Worm (Caenorhabditis elegans): ENCODE measurements around the gene clec-75.

The clec-75 gene

DNA sequence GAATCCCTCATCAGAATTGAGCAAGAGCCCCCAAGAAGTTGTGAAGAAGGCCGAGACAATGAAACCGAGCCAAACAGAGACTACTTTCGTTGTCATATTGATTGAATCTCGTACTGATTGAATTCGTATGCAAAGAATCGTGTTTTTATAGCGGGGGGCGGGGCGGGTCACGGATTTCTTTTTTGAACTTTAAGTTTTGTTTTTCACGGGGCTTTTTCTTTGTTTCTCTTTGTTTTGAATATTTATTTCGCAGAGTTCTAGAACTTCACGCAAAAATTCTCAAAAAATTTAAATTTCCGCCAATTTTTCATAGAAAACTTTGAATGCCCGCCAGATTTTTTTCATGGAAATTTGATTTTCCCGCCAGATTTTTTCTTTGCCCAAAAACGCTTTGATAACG is 4.4 kb upstream of the clec-75 start, which contains the start of gene clec-73:
Gene clec-73 (minus strand): TSS at position 101 of the 400 bp plus-strand sequence.
- no peak for TF ChIP-seq ama-1 (optimal IDR thresholded peaks at IDR 0.05)
- TF ChIP-seq tra-4 (tag; optimal IDR thresholded peaks at IDR 0.05): no peak
- no peak for TF ChIP-seq F13C5.2 (tag; optimal IDR thresholded peaks at IDR 0.05)
- no peak for TF ChIP-seq sea-1 (GFP tag; conservative IDR thresholded peaks at IDR 0.05)
- TF ChIP-seq flt-1 (GFP tag; IDR thresholded peaks at IDR 0.05): no peak
- TF ChIP-seq tbx-37 (GFP tag; conservative IDR thresholded peaks at IDR 0.05): no peak
- no peak for TF ChIP-seq hmg-4 (GFP tag; optimal IDR thresholded peaks at IDR 0.05)
- TF ChIP-seq tbx-11 (GFP tag; IDR thresholded peaks at IDR 0.05): no peak
- no peak for TF ChIP-seq B0310.2 (tag; optimal IDR thresholded peaks at IDR 0.05)
- no peak for TF ChIP-seq ceh-13 (GFP tag; optimal IDR thresholded peaks at IDR 0.05)
- TF ChIP-seq hmbx-1 (tag; optimal IDR thresholded peaks at IDR 0.05): no peak
- TF ChIP-seq hnd-1 (tag; optimal IDR thresholded peaks at IDR 0.05): no peak
- no peak for TF ChIP-seq aly-1 (tag; optimal IDR thresholded peaks at IDR 0.05)
- TF ChIP-seq ets-7 (tag; optimal IDR thresholded peaks at IDR 0.05): no peak

DNA sequence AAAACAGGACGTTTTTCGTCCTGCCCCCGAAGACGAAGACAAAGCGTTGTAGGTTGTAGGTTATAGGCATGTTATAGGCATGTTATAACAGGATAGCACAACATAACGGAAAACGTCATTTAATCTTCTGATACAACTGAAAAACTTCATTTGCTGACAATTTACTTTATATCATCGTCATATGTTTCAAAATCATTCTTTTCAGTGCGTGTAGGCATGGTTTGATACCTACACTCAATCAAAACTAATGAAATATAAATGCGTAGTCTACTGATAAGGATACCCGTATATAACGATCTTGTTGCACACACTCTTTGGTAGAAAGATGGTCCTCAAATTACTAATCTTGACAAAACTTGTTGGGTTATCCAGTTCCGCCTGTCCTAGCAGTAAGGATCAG is 3.8 kb upstream of the clec-75 start, which contains the start of gene clec-74:
Gene clec-74 (plus strand): TSS at position 301 of the 400 bp plus-strand sequence.
- TF ChIP-seq F13C5.2 (tag; optimal IDR thresholded peaks at IDR 0.05) (no peak), flt-1 (GFP tag; IDR thresholded peaks at IDR 0.05) (no peak), pes-1 (GFP tag; IDR thresholded peaks at IDR 0.05) (no peak), ama-1 (optimal IDR thresholded peaks at IDR 0.05) (no peak), sea-1 (GFP tag; conservative IDR thresholded peaks at IDR 0.05) (no peak), scrt-1 (GFP tag; IDR thresholded peaks at IDR 0.05) (no peak), hnd-1 (tag; optimal IDR thresholded peaks at IDR 0.05) (no peak), tbx-11 (GFP tag; IDR thresholded peaks at IDR 0.05) (no peak), ceh-36 (tag; optimal IDR thresholded peaks at IDR 0.05) (no peak)

DNA sequence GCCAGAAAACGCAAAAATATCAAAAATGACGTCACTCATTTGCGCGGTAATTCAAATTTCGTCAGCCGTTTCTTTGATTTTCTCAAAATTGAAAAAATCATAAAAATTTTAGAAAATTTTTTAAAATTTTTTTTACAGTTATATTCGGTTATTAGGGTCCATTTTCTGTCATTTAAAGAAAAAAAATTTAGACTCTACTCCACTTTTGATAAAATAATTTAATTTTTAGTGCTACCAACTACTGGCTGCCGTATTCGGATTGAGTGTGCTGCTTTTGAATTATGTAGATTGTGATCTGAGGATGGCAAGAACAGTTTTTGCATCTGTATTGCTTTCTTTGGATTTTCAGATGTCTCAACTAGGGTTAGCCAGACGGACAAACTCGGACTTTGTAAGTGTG is 2.0 kb downstream of the clec-75 start, which contains the start of gene Y46C8AM.1:
Gene Y46C8AM.1 (plus strand): TSS at position 301 of the 400 bp plus-strand sequence.
- TF ChIP-seq ama-1 (optimal IDR thresholded peaks at IDR 0.05) (no peak), ceh-13 (GFP tag; optimal IDR thresholded peaks at IDR 0.05) (no peak), pes-1 (GFP tag; IDR thresholded peaks at IDR 0.05) (no peak), hmbx-1 (tag; optimal IDR thresholded peaks at IDR 0.05) (no peak), scrt-1 (GFP tag; IDR thresholded peaks at IDR 0.05) (no peak)

DNA sequence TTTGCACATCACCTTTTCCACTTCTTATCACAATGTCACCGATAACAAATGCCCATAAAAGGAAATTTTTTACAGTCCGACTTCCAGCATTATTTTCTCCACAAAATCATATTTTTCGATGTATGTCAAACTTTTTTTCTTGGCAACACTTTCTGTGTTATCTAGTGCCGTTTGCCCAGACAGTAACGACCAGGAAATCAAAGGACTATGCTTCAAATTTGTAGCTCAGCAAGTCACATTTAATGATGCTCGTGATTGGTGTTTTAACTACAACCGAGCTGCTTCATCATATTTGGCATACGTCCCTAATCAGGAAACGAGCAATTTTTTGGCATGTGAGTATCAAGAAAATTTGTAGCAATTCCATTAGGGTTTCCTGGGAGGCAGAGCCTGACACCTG is 3.0 kb downstream of the clec-75 start:
- TF ChIP-seq hmbx-1 (tag; optimal IDR thresholded peaks at IDR 0.05) (no peak), tbx-11 (GFP tag; IDR thresholded peaks at IDR 0.05) (no peak), ets-7 (tag; optimal IDR thresholded peaks at IDR 0.05) (no peak), F13C5.2 (tag; optimal IDR thresholded peaks at IDR 0.05) (no peak), aly-1 (tag; optimal IDR thresholded peaks at IDR 0.05) (no peak), tbx-37 (GFP tag; conservative IDR thresholded peaks at IDR 0.05) (no peak), B0310.2 (tag; optimal IDR thresholded peaks at IDR 0.05) (no peak), scrt-1 (GFP tag; IDR thresholded peaks at IDR 0.05) (no peak), tra-4 (tag; optimal IDR thresholded peaks at IDR 0.05) (no peak)

DNA sequence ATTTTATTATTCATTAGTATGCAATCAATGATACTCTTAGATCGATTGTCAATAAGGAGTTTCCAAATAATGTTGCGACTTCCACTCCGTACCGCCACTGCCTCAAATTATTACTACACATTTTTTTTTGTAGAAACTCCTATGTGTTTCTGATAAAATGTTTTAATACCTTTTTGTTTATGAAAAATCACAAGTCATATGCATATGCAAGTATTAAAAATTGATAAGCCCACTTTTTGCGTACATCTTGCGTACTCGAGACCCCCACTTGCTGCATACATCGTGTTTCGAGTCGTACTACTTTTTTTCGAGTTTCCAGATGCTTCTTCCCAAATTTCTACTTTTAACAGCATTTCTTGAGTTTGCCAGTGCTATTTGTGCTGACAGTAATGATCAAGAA is 4.5 kb downstream of the clec-75 start, which contains the start of gene clec-76:
Gene clec-76 (plus strand): TSS at position 234 of the 400 bp plus-strand sequence.
- TF ChIP-seq ceh-36 (tag; optimal IDR thresholded peaks at IDR 0.05): no peak
- TF ChIP-seq F13C5.2 (tag; optimal IDR thresholded peaks at IDR 0.05): no peak
- TF ChIP-seq scrt-1 (GFP tag; IDR thresholded peaks at IDR 0.05): no peak
- no peak for TF ChIP-seq ceh-13 (GFP tag; optimal IDR thresholded peaks at IDR 0.05)
- TF ChIP-seq ama-1 (optimal IDR thresholded peaks at IDR 0.05): no peak
- no peak for TF ChIP-seq pes-1 (GFP tag; IDR thresholded peaks at IDR 0.05)
- no peak for TF ChIP-seq aly-1 (tag; optimal IDR thresholded peaks at IDR 0.05)
- TF ChIP-seq hmg-4 (GFP tag; optimal IDR thresholded peaks at IDR 0.05): no peak
- no peak for TF ChIP-seq sea-1 (GFP tag; conservative IDR thresholded peaks at IDR 0.05)
- no peak for TF ChIP-seq hnd-1 (tag; optimal IDR thresholded peaks at IDR 0.05)
- TF ChIP-seq hmbx-1 (tag; optimal IDR thresholded peaks at IDR 0.05): no peak
- TF ChIP-seq tra-4 (tag; optimal IDR thresholded peaks at IDR 0.05): no peak
- no peak for TF ChIP-seq tbx-37 (GFP tag; conservative IDR thresholded peaks at IDR 0.05)
- no peak for TF ChIP-seq B0310.2 (tag; optimal IDR thresholded peaks at IDR 0.05)
- TF ChIP-seq flt-1 (GFP tag; IDR thresholded peaks at IDR 0.05): no peak
- no peak for TF ChIP-seq ets-7 (tag; optimal IDR thresholded peaks at IDR 0.05)
- no peak for TF ChIP-seq tbx-11 (GFP tag; IDR thresholded peaks at IDR 0.05)

DNA sequence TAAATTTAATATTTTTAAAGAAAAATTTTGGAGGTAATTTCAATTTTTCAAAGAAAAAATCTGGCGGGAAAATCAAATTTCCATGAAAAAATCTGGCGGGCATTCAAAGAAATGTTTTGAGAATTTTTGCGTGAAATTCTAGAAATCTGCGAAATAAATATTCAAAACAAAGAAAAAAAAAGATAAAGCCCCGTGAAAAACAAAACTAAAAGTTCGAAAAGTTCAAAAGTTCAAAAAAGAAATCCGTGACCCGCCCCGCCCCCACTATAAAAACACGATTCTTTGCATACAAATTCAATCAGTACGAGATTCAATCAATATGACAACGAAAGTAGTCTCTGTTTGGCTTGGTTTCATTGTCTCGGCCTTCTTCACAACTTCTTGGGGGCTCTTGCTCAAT is 12.5 kb downstream of the clec-75 start, which contains the start of gene clec-79:
Gene clec-79 (plus strand): TSS at position 301 of the 400 bp plus-strand sequence.
- no peak for TF ChIP-seq B0310.2 (tag; optimal IDR thresholded peaks at IDR 0.05)
- no peak for TF ChIP-seq pes-1 (GFP tag; IDR thresholded peaks at IDR 0.05)
- no peak for TF ChIP-seq ceh-36 (tag; optimal IDR thresholded peaks at IDR 0.05)
- no peak for TF ChIP-seq tbx-11 (GFP tag; IDR thresholded peaks at IDR 0.05)
- no peak for TF ChIP-seq tra-4 (tag; optimal IDR thresholded peaks at IDR 0.05)
- no peak for TF ChIP-seq scrt-1 (GFP tag; IDR thresholded peaks at IDR 0.05)
- no peak for TF ChIP-seq hmg-4 (GFP tag; optimal IDR thresholded peaks at IDR 0.05)
- no peak for TF ChIP-seq ceh-13 (GFP tag; optimal IDR thresholded peaks at IDR 0.05)
- TF ChIP-seq aly-1 (tag; optimal IDR thresholded peaks at IDR 0.05): no peak
- TF ChIP-seq tbx-37 (GFP tag; conservative IDR thresholded peaks at IDR 0.05): no peak
- no peak for TF ChIP-seq ama-1 (optimal IDR thresholded peaks at IDR 0.05)
- TF ChIP-seq sea-1 (GFP tag; conservative IDR thresholded peaks at IDR 0.05): no peak
- no peak for TF ChIP-seq ets-7 (tag; optimal IDR thresholded peaks at IDR 0.05)
- no peak for TF ChIP-seq hmbx-1 (tag; optimal IDR thresholded peaks at IDR 0.05)

DNA sequence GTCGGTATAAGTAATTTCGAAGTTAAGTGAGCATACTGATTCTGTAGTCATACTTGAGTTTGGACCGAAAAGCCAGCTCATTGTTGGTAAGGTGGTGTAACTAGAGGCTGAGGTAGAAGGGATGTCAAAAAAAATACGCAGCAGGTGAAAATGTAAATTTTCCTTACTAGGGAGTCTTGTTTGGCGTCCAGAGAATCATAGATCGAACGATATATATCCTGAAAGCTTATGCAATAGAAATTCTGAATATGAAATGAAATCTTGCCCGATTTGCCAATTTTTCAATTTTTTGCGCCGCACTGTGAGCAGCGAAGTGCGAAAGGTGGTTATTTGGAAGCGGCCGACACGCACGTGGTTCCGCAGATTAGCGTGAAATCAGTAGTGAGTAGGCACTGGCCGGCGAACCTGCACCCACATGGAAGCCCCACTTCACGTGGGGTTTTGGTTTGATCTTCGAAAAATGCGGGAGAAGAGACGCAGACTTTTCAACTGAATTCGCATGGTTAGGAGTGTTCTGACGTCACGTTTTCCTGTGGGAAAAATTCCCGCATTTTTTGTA is 17.5 kb downstream of the clec-75 start, which contains the start of gene srh-220:
Gene srh-220 (minus strand): TSS at position 51 of the 559 bp plus-strand sequence.
- TF ChIP-seq sea-1 (GFP tag; conservative IDR thresholded peaks at IDR 0.05) (no peak), ets-7 (tag; optimal IDR thresholded peaks at IDR 0.05) (no peak), hmbx-1 (tag; optimal IDR thresholded peaks at IDR 0.05) (no peak), F13C5.2 (tag; optimal IDR thresholded peaks at IDR 0.05) (no peak)

All from whole organism, early embryonic.